Fruit fly (Drosophila melanogaster) whole organism, embryonic: ENCODE data around the gene LysRS.

Source experiments
- Antp ChIP-seq: fragments of 200-800 bp; sonication (Bioruptor generic); optimal IDR thresholded peaks from 3 replicates; lab custom pipeline; 2016; ENCODE audit warnings: missing biosample characterization, missing genetic modification characterization
- CG1024 ChIP-seq: fragments of 200-800 bp; sonication (Bioruptor generic); IDR thresholded peaks from 2 replicates; pipeline ENCODE4 v1.3.6; 2022; ENCODE audit warnings: missing biosample characterization, missing genetic modification characterization
- CG10431 ChIP-seq: fragments of 200-800 bp; sonication (Bioruptor generic); optimal IDR thresholded peaks from 3 replicates; lab custom pipeline; 2018; ENCODE audit warnings: missing biosample characterization, mild to moderate bottlenecking, missing genetic modification characterization
- CG1603 ChIP-seq: fragments of 200-800 bp; sonication (Bioruptor generic); optimal IDR thresholded peaks from 2 replicates; lab custom pipeline; 2019; ENCODE audit warnings: missing biosample characterization, mild to moderate bottlenecking, missing genetic modification characterization, moderate library complexity
- CG17186 ChIP-seq: fragments of 200-800 bp; sonication (Bioruptor generic); optimal IDR thresholded peaks from 3 replicates; lab custom pipeline; 2017; ENCODE audit warnings: missing biosample characterization, missing genetic modification reagents, missing genetic modification characterization
- CG17328 ChIP-seq: fragments of 200-800 bp; sonication (Bioruptor generic); IDR thresholded peaks from 2 replicates; pipeline ENCODE4 v1.3.6; 2022; ENCODE audit warnings: missing biosample characterization, missing genetic modification characterization
- CG17802 ChIP-seq: fragments of 200-800 bp; sonication (Bioruptor generic); optimal IDR thresholded peaks from 2 replicates; lab custom pipeline; 2018; ENCODE audit warnings: missing biosample characterization, mild to moderate bottlenecking, missing genetic modification characterization, moderate library complexity
- CG18764 ChIP-seq: fragments of 200-800 bp; sonication (Bioruptor generic); optimal IDR thresholded peaks from 3 replicates; lab custom pipeline; 2016; ENCODE audit warnings: missing biosample characterization, missing genetic modification characterization
- CG2116 ChIP-seq: fragments of 200-800 bp; sonication (Bioruptor generic); optimal IDR thresholded peaks from 3 replicates; lab custom pipeline; 2018; ENCODE audit warnings: missing biosample characterization, mild to moderate bottlenecking, missing genetic modification characterization
- CG2202 ChIP-seq: fragments of 200-800 bp; sonication (Bioruptor generic); optimal IDR thresholded peaks from 2 replicates; lab custom pipeline; 2018; ENCODE audit warnings: missing biosample characterization, mild to moderate bottlenecking, missing genetic modification characterization
- CG2889 ChIP-seq: fragments of 200-800 bp; sonication (Bioruptor generic); IDR thresholded peaks from 3 replicates; pipeline ENCODE4 v1.3.6; 2022; ENCODE audit warnings: missing biosample characterization, missing genetic modification characterization
- CG3281 ChIP-seq: fragments of 200-800 bp; sonication (Bioruptor generic); optimal IDR thresholded peaks from 3 replicates; lab custom pipeline; 2017; ENCODE audit warnings: missing biosample characterization, mild to moderate bottlenecking, missing genetic modification characterization
- CG33557 ChIP-seq: fragments of 200-800 bp; sonication (Bioruptor generic); optimal IDR thresholded peaks from 2 replicates; lab custom pipeline; 2019; ENCODE audit warnings: missing biosample characterization, mild to moderate bottlenecking, missing genetic modification characterization, moderate library complexity
- CG34376 ChIP-seq: fragments of 200-800 bp; sonication (Bioruptor generic); optimal IDR thresholded peaks from 2 replicates; lab custom pipeline; 2018; ENCODE audit warnings: missing biosample characterization, mild to moderate bottlenecking, missing genetic modification characterization
- CG3995 ChIP-seq: fragments of 200-800 bp; sonication (Bioruptor generic); optimal IDR thresholded peaks from 3 replicates; lab custom pipeline; 2016; ENCODE audit warnings: missing biosample characterization, missing genetic modification characterization
- CG4328 ChIP-seq: fragments of 200-800 bp; sonication (Bioruptor generic); optimal IDR thresholded peaks from 3 replicates; lab custom pipeline; 2017; ENCODE audit warnings: missing biosample characterization, missing genetic modification reagents, missing genetic modification characterization
- CG5245 ChIP-seq: fragments of 200-800 bp; sonication (Bioruptor generic); optimal IDR thresholded peaks from 3 replicates; lab custom pipeline; 2016; ENCODE audit warnings: missing biosample characterization, missing genetic modification characterization
- CG7786 ChIP-seq: fragments of 200-800 bp; sonication (Bioruptor generic); optimal IDR thresholded peaks from 2 replicates; lab custom pipeline; 2016; ENCODE audit warnings: missing biosample characterization, missing genetic modification characterization
- Dek ChIP-seq: fragments of 200-800 bp; sonication (Bioruptor generic); optimal IDR thresholded peaks from 3 replicates; lab custom pipeline; 2019; ENCODE audit warnings: missing biosample characterization, mild to moderate bottlenecking, missing genetic modification characterization, moderate library complexity
- E2f2 ChIP-seq: fragments of 200-800 bp; sonication (Bioruptor generic); IDR thresholded peaks from 2 replicates; pipeline ENCODE4 v1.3.6; 2022; ENCODE audit warnings: missing biosample characterization, missing genetic modification characterization
- Gsc ChIP-seq: fragments of 200-800 bp; sonication (Bioruptor generic); IDR thresholded peaks from 2 replicates; pipeline ENCODE4 v1.3.6; 2022; ENCODE audit warnings: missing biosample characterization, missing genetic modification characterization
- HmgD ChIP-seq: fragments of 200-800 bp; sonication (Bioruptor generic); optimal IDR thresholded peaks from 3 replicates; lab custom pipeline; 2016; ENCODE audit warnings: missing biosample characterization, missing genetic modification characterization
- MTF-1 ChIP-seq: fragments of 200-800 bp; sonication (Bioruptor generic); optimal IDR thresholded peaks from 2 replicates; lab custom pipeline; 2018; ENCODE audit warnings: missing biosample characterization, mild to moderate bottlenecking, missing genetic modification characterization, borderline replicate concordance
- Meics ChIP-seq: fragments of 200-800 bp; sonication (Bioruptor generic); optimal IDR thresholded peaks from 2 replicates; lab custom pipeline; 2017; ENCODE audit warnings: missing biosample characterization, mild to moderate bottlenecking, missing genetic modification characterization
- Mes4 ChIP-seq: fragments of 200-800 bp; sonication (Bioruptor generic); optimal IDR thresholded peaks from 2 replicates; lab custom pipeline; 2016; ENCODE audit warnings: missing biosample characterization, missing genetic modification characterization
- Optix ChIP-seq: fragments of 200-800 bp; sonication (Bioruptor generic); IDR thresholded peaks from 3 replicates; pipeline ENCODE4 v1.3.6; 2022; ENCODE audit warnings: missing biosample characterization, missing genetic modification characterization
- Ravus ChIP-seq: fragments of 200-800 bp; sonication (Bioruptor generic); IDR thresholded peaks from 2 replicates; pipeline ENCODE4 v1.3.6; 2022; ENCODE audit warnings: missing biosample characterization, missing genetic modification characterization
- Rfx ChIP-seq: fragments of 200-800 bp; sonication (Bioruptor generic); IDR thresholded peaks from 2 replicates; pipeline ENCODE4 v1.3.6; 2022; ENCODE audit warnings: missing biosample characterization, missing genetic modification characterization
- Rx ChIP-seq: fragments of 200-800 bp; sonication (Bioruptor generic); IDR thresholded peaks from 2 replicates; pipeline ENCODE4 v1.3.6; 2022; ENCODE audit warnings: missing biosample characterization, missing genetic modification characterization
- Sry-δ ChIP-seq: fragments of 200-800 bp; sonication (Bioruptor generic); optimal IDR thresholded peaks from 2 replicates; lab custom pipeline; 2016; ENCODE audit warnings: missing biosample characterization, missing genetic modification characterization
- Usf ChIP-seq: fragments of 200-800 bp; sonication (Bioruptor generic); optimal IDR thresholded peaks from 2 replicates; lab custom pipeline; 2017; ENCODE audit warnings: missing genotype, missing biosample characterization, missing genetic modification characterization
- Vsx1 ChIP-seq: fragments of 200-800 bp; sonication (Bioruptor generic); optimal IDR thresholded peaks from 2 replicates; lab custom pipeline; 2017; ENCODE audit warnings: missing biosample characterization, mild to moderate bottlenecking, missing genetic modification characterization, missing genetic modification reagents
- ab ChIP-seq: fragments of 200-800 bp; sonication (Bioruptor generic); optimal IDR thresholded peaks from 2 replicates; lab custom pipeline; 2016; ENCODE audit warnings: missing biosample characterization, missing genetic modification characterization
- ap ChIP-seq: fragments of 200-800 bp; sonication (Bioruptor generic); IDR thresholded peaks from 2 replicates; pipeline ENCODE4 v1.3.6; 2022; ENCODE audit warnings: missing biosample characterization, missing genetic modification characterization
- btn ChIP-seq: fragments of 200-800 bp; sonication (Bioruptor generic); optimal IDR thresholded peaks from 2 replicates; lab custom pipeline; 2016; ENCODE audit warnings: missing biosample characterization, missing genetic modification characterization
- ci ChIP-seq: fragments of 200-800 bp; sonication (Bioruptor generic); IDR thresholded peaks from 3 replicates; pipeline ENCODE4 v1.3.6; 2022; ENCODE audit warnings: missing biosample characterization, missing genetic modification characterization
- corto ChIP-seq: fragments of 200-800 bp; sonication (Bioruptor generic); optimal IDR thresholded peaks from 2 replicates; lab custom pipeline; 2016; ENCODE audit warnings: missing biosample characterization, mild to moderate bottlenecking, missing genetic modification characterization, moderate library complexity
- crp ChIP-seq, 2 experiments: fragments of 200-800 bp; sonication (Bioruptor generic); optimal IDR thresholded peaks; 2 replicates in 1 of 2; 3 replicates in 1 of 2; lab custom pipeline; 2017; ENCODE audit warnings: missing biosample characterization in 2 of 2, missing genetic modification characterization in 2 of 2, mild to moderate bottlenecking in 1 of 2, moderate library complexity in 1 of 2
- dpn ChIP-seq, 2 experiments: fragments of 200-800 bp; sonication (Bioruptor generic); optimal IDR thresholded peaks; 3 replicates each; lab custom pipeline; 2016; ENCODE audit warnings: missing biosample characterization in 2 of 2, missing genetic modification characterization in 2 of 2
- dysf ChIP-seq: fragments of 200-800 bp; sonication (Bioruptor generic); IDR thresholded peaks from 3 replicates; pipeline ENCODE4 v1.3.6; 2022; ENCODE audit warnings: missing biosample characterization, missing genetic modification characterization
- eyg ChIP-seq: fragments of 200-800 bp; sonication (Bioruptor generic); optimal IDR thresholded peaks from 3 replicates; lab custom pipeline; 2016; ENCODE audit warnings: missing biosample characterization, missing genetic modification characterization
- fd102C ChIP-seq: fragments of 200-800 bp; sonication (Bioruptor generic); optimal IDR thresholded peaks from 2 replicates; lab custom pipeline; 2018; ENCODE audit warnings: missing biosample characterization, mild to moderate bottlenecking, missing genetic modification characterization, moderate library complexity
- inv ChIP-seq: fragments of 200-800 bp; sonication (Bioruptor generic); IDR thresholded peaks from 2 replicates; pipeline ENCODE4 v1.3.6; 2022; ENCODE audit warnings: missing biosample characterization, missing genetic modification characterization; ENCODE audit not compliant: partially characterized antibody
- jing ChIP-seq: fragments of 200-800 bp; sonication (Bioruptor generic); optimal IDR thresholded peaks from 2 replicates; lab custom pipeline; 2018; ENCODE audit warnings: missing biosample characterization, mild to moderate bottlenecking, missing genetic modification characterization
- lmd ChIP-seq: fragments of 200-800 bp; sonication (Bioruptor generic); IDR thresholded peaks from 2 replicates; pipeline ENCODE4 v1.3.6; 2022; ENCODE audit warnings: missing biosample characterization, missing genetic modification characterization
- nmo ChIP-seq: fragments of 200-800 bp; sonication (Bioruptor generic); optimal IDR thresholded peaks from 2 replicates; lab custom pipeline; 2018; ENCODE audit warnings: missing biosample characterization, mild to moderate bottlenecking, missing genetic modification characterization, moderate library complexity
- shn ChIP-seq: fragments of 200-800 bp; sonication (Bioruptor generic); optimal IDR thresholded peaks from 3 replicates; lab custom pipeline; 2016; ENCODE audit warnings: missing biosample characterization, missing genetic modification characterization
- so ChIP-seq: fragments of 200-800 bp; sonication (Bioruptor generic); IDR thresholded peaks from 3 replicates; pipeline ENCODE4 v1.3.6; 2022; ENCODE audit warnings: missing biosample characterization, missing genetic modification characterization
- ssp ChIP-seq: fragments of 200-800 bp; sonication (Bioruptor generic); IDR thresholded peaks from 2 replicates; pipeline ENCODE4 v1.3.6; 2022; ENCODE audit warnings: missing biosample characterization, missing genetic modification characterization
- twi ChIP-seq: fragments of 200-800 bp; optimal IDR thresholded peaks from 2 replicates; lab custom pipeline; 2019; ENCODE audit warnings: missing biosample characterization, mild to moderate bottlenecking, missing genetic modification characterization, moderate library complexity
- usp ChIP-seq: fragments of >200 bp; optimal IDR thresholded peaks from 2 replicates; lab custom pipeline; 2017; ENCODE audit warnings: missing biosample characterization, missing genetic modification characterization
- yki ChIP-seq: fragments of >200 bp; optimal IDR thresholded peaks from 3 replicates; lab custom pipeline; 2018

LysRS gene

DNA sequence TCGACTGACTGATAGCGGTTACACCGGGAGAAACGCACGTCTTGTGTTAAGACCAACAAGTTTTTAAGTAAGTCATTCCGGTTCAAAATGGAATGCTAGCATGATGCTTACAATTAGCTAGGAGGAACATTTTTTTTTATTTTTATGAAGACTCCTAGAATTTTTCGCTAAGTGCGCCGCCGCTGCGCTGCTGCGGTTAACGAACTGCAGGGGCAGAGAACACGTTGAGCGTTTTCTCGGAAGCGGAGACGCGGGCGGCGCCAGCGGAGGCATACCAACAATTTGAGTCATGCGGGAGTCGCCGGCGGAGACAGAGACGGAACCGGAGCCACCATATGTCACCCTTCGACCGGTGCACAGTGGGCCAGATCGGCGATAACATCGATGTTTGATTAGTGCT is 37.3 kb upstream of the LysRS start (continued):
- TF ChIP-seq crp (GFP tag; optimal IDR thresholded peaks at IDR 0.05; lab: Kevin White, UChicago): peak in 1 of 2 experiments; percentile 63
- TF ChIP-seq Ravus (GFP tag; lab: Robert Waterston, UW): peak; percentile 91
- TF ChIP-seq CG17186 (GFP tag; lab: Kevin White, UChicago): peak; percentile 85
- no peak for TF ChIP-seq yki (lab: Kevin White, UChicago)
- peak; percentile 98 for TF ChIP-seq Optix
- TF ChIP-seq CG34376 (GFP tag; lab: Kevin White, UChicago): peak; percentile 81
- peak; percentile 96 for TF ChIP-seq Mes4 (GFP tag; lab: Kevin White, UChicago)
- TF ChIP-seq inv (GFP tag; lab: Robert Waterston, UW): no peak
- TF ChIP-seq CG2889 (GFP tag; lab: Robert Waterston, UW): peak; percentile 96
- peak; percentile 93 for TF ChIP-seq CG1603
- TF ChIP-seq CG17328 (GFP tag; lab: Robert Waterston, UW): peak; percentile 98
- TF ChIP-seq CG1024 (GFP tag; lab: Robert Waterston, UW): peak; percentile 95
- peak; percentile 91 for TF ChIP-seq Vsx1
- TF ChIP-seq E2f2 (GFP tag; lab: Robert Waterston, UW): peak; percentile 82
- peak; percentile 89 for TF ChIP-seq ssp (GFP tag; lab: Robert Waterston, UW)
- TF ChIP-seq ap: peak; percentile 95
- peak; percentile 97 for TF ChIP-seq corto (GFP tag; lab: Kevin White, UChicago)
- TF ChIP-seq usp (GFP tag; lab: Kevin White, UChicago): no peak
- peak; percentile 72 for TF ChIP-seq CG3995 (GFP tag; lab: Kevin White, UChicago)
- TF ChIP-seq CG5245 (GFP tag; lab: Kevin White, UChicago): peak; percentile 98
- TF ChIP-seq CG2202 (tag; lab: Kevin White, UChicago): peak; percentile 90
- TF ChIP-seq HmgD (GFP tag; lab: Kevin White, UChicago): peak; percentile 91
- peak; percentile 98 for TF ChIP-seq dysf (GFP tag; lab: Robert Waterston, UW)
- TF ChIP-seq CG10431 (GFP tag; lab: Kevin White, UChicago): peak; percentile 90
- TF ChIP-seq ab (GFP tag; lab: Kevin White, UChicago): peak; percentile 85
- TF ChIP-seq fd102C: peak; percentile 78
- TF ChIP-seq Meics (GFP tag; lab: Kevin White, UChicago): peak; percentile 94
- TF ChIP-seq btn (GFP tag; lab: Kevin White, UChicago): peak; percentile 98
- TF ChIP-seq CG2116 (GFP tag; lab: Kevin White, UChicago): peak; percentile 76
- TF ChIP-seq Gsc (GFP tag; lab: Robert Waterston, UW): peak; percentile 91
- peak; percentile 75 for TF ChIP-seq Sry-δ (GFP tag; lab: Kevin White, UChicago)
- TF ChIP-seq Rx (GFP tag; lab: Robert Waterston, UW): peak; percentile 96
- peak; percentile 97 for TF ChIP-seq nmo (GFP tag; lab: Kevin White, UChicago)
- TF ChIP-seq twi (tag; lab: Kevin White, UChicago): peak; percentile 90
- TF ChIP-seq CG7786 (GFP tag; lab: Kevin White, UChicago): peak; percentile 97
- peak; percentile 88 for TF ChIP-seq Usf (GFP tag; lab: Kevin White, UChicago)
- peak; percentile 94 for TF ChIP-seq shn (GFP tag; lab: Kevin White, UChicago)
- peak; percentile 94 for TF ChIP-seq Dek (tag; lab: Kevin White, UChicago)
- peak; percentile 98 for TF ChIP-seq Antp
- peak; percentile 94 for TF ChIP-seq CG18764
- peak; percentile 97 for TF ChIP-seq Rfx (GFP tag; lab: Robert Waterston, UW)
- peak; percentile 91 for TF ChIP-seq MTF-1 (GFP tag; lab: Kevin White, UChicago)
- TF ChIP-seq CG17802 (tag; lab: Kevin White, UChicago): peak; percentile 88
- peak; percentile 96 for TF ChIP-seq lmd
- TF ChIP-seq eyg (GFP tag; lab: Kevin White, UChicago): peak; percentile 94
- peak; percentile 94 for TF ChIP-seq jing
- TF ChIP-seq CG4328: peak; percentile 91
- peak; percentile 93 for TF ChIP-seq CG3281 (GFP tag; lab: Kevin White, UChicago)
- TF ChIP-seq CG33557 (GFP tag; lab: Kevin White, UChicago): peak; percentile 91
- peak; percentile 99 for TF ChIP-seq ci
- peak; percentile 98 for TF ChIP-seq so
- TF ChIP-seq dpn (GFP tag; optimal IDR thresholded peaks at IDR 0.05; lab: Kevin White, UChicago): peak; percentile 97
